Worm (Caenorhabditis elegans) whole organism, L2 larva: Measurements from ENCODE around the gene Y53F4B.21.

Source experiments
- ZK546.5 ChIP-seq: sonication (generic microtip); optimal IDR thresholded peaks from 2 replicates; lab custom pipeline; 2017; ENCODE audit warnings: missing biosample characterization, missing genetic modification characterization
- ama-1 ChIP-seq: fragments of 150-350 bp; optimal IDR thresholded peaks from 2 replicates; lab custom pipeline; 2018; ENCODE audit warnings: inconsistent platforms
- dmd-4 ChIP-seq: sonication (generic microtip); optimal IDR thresholded peaks from 2 replicates; lab custom pipeline; 2017; ENCODE audit warnings: missing biosample characterization, missing genetic modification characterization
- lsy-2 ChIP-seq, 2 experiments: fragments of 150-350 bp in 1 of 2; sonication (generic microtip) in 1 of 2; optimal IDR thresholded peaks; 2 replicates each; lab custom pipeline; 2014 to 2017; ENCODE audit warnings: missing biosample characterization in 2 of 2, missing genetic modification characterization in 2 of 2
- mdl-1 ChIP-seq, 2 experiments: fragments of 150-350 bp in 1 of 2; sonication (generic microtip) in 1 of 2; optimal IDR thresholded peaks; 2 replicates each; lab custom pipeline; 2017; ENCODE audit warnings: missing biosample characterization in 2 of 2, missing genetic modification characterization in 2 of 2
- nhr-21 ChIP-seq: fragments of 150-350 bp; optimal IDR thresholded peaks from 2 replicates; lab custom pipeline; 2014; ENCODE audit warnings: missing biosample characterization, missing genetic modification characterization

DNA sequence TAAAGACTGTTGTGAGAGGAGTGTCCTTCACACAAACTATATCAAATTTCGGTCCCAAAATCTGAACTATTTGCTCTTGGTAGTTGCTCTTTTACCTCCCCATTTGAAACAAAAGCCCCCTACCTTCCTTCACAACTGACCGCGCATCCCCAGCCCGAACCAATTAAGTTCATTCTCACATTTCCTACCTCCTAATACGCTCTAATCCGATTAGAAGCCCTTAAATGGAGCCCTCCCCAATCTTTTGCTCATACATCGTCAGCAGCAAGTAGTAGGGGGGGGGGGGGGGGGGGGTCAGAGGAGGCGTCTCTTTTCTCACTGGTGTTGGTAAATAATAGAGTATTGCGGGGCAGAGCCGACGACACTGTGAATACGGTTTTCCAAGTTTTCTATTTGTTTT, 9.4 kb upstream of the Y53F4B.21 start:
- TF ChIP-seq mdl-1 (tag; optimal IDR thresholded peaks at IDR 0.05; lab: Kevin White, UChicago), result no peak
- no peak for TF ChIP-seq lsy-2 (tag; optimal IDR thresholded peaks at IDR 0.05; lab: Kevin White, UChicago)
- TF ChIP-seq ama-1 (lab: Kevin White, UChicago), result no peak
- TF ChIP-seq ZK546.5, result no peak
- no peak for TF ChIP-seq dmd-4 (tag; lab: Kevin White, UChicago)
- TF ChIP-seq nhr-21 (tag; lab: Kevin White, UChicago), result no peak
